Worm (Caenorhabditis elegans) whole organism, L3 larva: ENCODE data around the gene rmd-6.

ENCODE experiments used
- ama-1 ChIP-seq: fragments of 150-350 bp; optimal IDR thresholded peaks from 2 replicates; lab custom pipeline; 2018
- ceh-82 ChIP-seq: fragments of 150-350 bp; optimal IDR thresholded peaks from 2 replicates; lab custom pipeline; 2014; ENCODE audit warnings: missing biosample characterization, missing genetic modification characterization
- ceh-9 ChIP-seq: sonication (generic microtip); optimal IDR thresholded peaks from 2 replicates; lab custom pipeline; 2018; ENCODE audit warnings: missing biosample characterization, missing genetic modification characterization
- elt-1 ChIP-seq: fragments of 150-350 bp; optimal IDR thresholded peaks from 2 replicates; lab custom pipeline; 2014; ENCODE audit warnings: missing biosample characterization, missing genetic modification characterization
- elt-3 ChIP-seq, 3 experiments: fragments of 150-350 bp in 1 of 3; sonication (generic microtip) in 2 of 3; optimal IDR thresholded peaks; 2 replicates in 2 of 3; 4 replicates in 1 of 3; lab custom pipeline; 2014 to 2017; ENCODE audit warnings: missing biosample characterization in 3 of 3, missing genetic modification characterization in 3 of 3
- hmg-11 ChIP-seq: sonication (generic microtip); optimal IDR thresholded peaks from 2 replicates; lab custom pipeline; 2016; ENCODE audit warnings: missing genetic modification characterization, missing compliant biosample characterization
- nhr-12 ChIP-seq: fragments of 150-350 bp; optimal IDR thresholded peaks from 2 replicates; lab custom pipeline; 2014; ENCODE audit warnings: missing biosample characterization, missing genetic modification characterization
- nhr-28 ChIP-seq: fragments of 150-350 bp; optimal IDR thresholded peaks from 2 replicates; lab custom pipeline; 2014; ENCODE audit warnings: missing biosample characterization, missing genetic modification characterization
- nhr-76 ChIP-seq: fragments of 150-350 bp; sonication (generic microtip); optimal IDR thresholded peaks from 5 replicates; lab custom pipeline; 2014; ENCODE audit warnings: missing biosample characterization, missing genetic modification characterization
- pha-4 ChIP-seq: fragments of 150-350 bp; optimal IDR thresholded peaks from 2 replicates; lab custom pipeline; 2014; ENCODE audit warnings: missing biosample characterization, missing genetic modification reagents, missing genetic modification characterization
- tbx-2 ChIP-seq: sonication (generic microtip); optimal IDR thresholded peaks from 2 replicates; lab custom pipeline; 2016; ENCODE audit warnings: mild to moderate bottlenecking, missing genetic modification characterization, missing compliant biosample characterization
- unc-39 ChIP-seq: sonication (generic microtip); optimal IDR thresholded peaks from 4 replicates; lab custom pipeline; 2017; ENCODE audit warnings: missing biosample characterization, missing genetic modification characterization
- ztf-11 ChIP-seq: fragments of 150-350 bp; optimal IDR thresholded peaks from 2 replicates; lab custom pipeline; 2014; ENCODE audit warnings: missing biosample characterization, missing genetic modification characterization

DNA sequence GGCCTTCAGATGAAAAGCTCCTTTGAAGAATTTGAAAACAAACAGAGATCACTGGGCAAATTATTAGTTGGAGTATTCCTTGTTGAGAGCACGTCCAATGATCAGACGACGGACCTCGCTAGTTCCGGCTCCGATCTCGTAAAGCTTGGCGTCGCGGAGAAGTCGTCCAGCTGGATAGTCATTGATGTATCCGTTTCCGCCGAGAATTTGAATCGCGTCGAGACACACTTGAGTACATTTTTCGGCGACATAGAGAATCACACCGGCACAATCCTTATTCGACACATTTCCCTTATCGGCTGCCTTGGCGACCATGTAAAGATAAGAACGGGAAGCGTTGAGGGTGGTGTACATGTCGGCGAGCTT is 18.3 kb downstream of the rmd-6 start:
- TF ChIP-seq ztf-11 (tag; lab: Kevin White, UChicago) (no peak), ceh-9 (tag; lab: Kevin White, UChicago) (no peak), pha-4 (tag; lab: Kevin White, UChicago) (no peak), elt-3 (tag; optimal IDR thresholded peaks at IDR 0.05; lab: Kevin White, UChicago) (no peak), nhr-76 (tag; lab: Kevin White, UChicago) (no peak), ceh-82 (tag; lab: Kevin White, UChicago) (no peak), elt-1 (tag; lab: Kevin White, UChicago) (no peak), ama-1 (lab: Kevin White, UChicago) (no peak), tbx-2 (tag; lab: Kevin White, UChicago) (no peak), unc-39 (no peak), nhr-12 (tag; lab: Kevin White, UChicago) (no peak), nhr-28 (tag; lab: Kevin White, UChicago) (no peak), hmg-11 (tag; lab: Kevin White, UChicago) (no peak)
